Fruit fly (Drosophila melanogaster): Measurements from ENCODE around the gene CG13850.

The CG13850 gene

dm6 chr3R:22411879-22412587 lies 1.3 kb upstream of the CG13850 start:
- no peak for TF ChIP-seq CG11617 (GFP tag; optimal IDR thresholded peaks at IDR 0.05)
- TF ChIP-seq cic (GFP tag; optimal IDR thresholded peaks at IDR 0.05): peak; percentile 55
- TF ChIP-seq Mnt (GFP tag; optimal IDR thresholded peaks at IDR 0.05): peak; percentile 20
- TF ChIP-seq pad (GFP tag; optimal IDR thresholded peaks at IDR 0.05): no peak
- no peak for TF ChIP-seq bab1 (GFP tag; optimal IDR thresholded peaks at IDR 0.05)
- no peak for TF ChIP-seq CG14711 (tag; optimal IDR thresholded peaks at IDR 0.05)
- no peak for TF ChIP-seq CG7045 (GFP tag; optimal IDR thresholded peaks at IDR 0.05)
- peak; percentile 12 for TF ChIP-seq Hr96 (GFP tag; optimal IDR thresholded peaks at IDR 0.05)
- TF ChIP-seq ovo (GFP tag; optimal IDR thresholded peaks at IDR 0.05): no peak
- no peak for TF ChIP-seq toe (GFP tag; optimal IDR thresholded peaks at IDR 0.05)
- peak; percentile 14 for TF ChIP-seq kay (GFP tag; ENCODE audit: borderline replicate concordance)
- peak; percentile 7 for TF ChIP-seq CG12768 (GFP tag; optimal IDR thresholded peaks at IDR 0.05)
- no peak for TF ChIP-seq tj (GFP tag; optimal IDR thresholded peaks at IDR 0.05)
- no peak for TF ChIP-seq Crg-1 (GFP tag; optimal IDR thresholded peaks at IDR 0.05)
- no peak for TF ChIP-seq CG7101 (tag; optimal IDR thresholded peaks at IDR 0.05)

dm6 chr3R:22405639-22406038 lies 5.1 kb downstream of the CG13850 start, which contains the start of gene CG13855:
CG13855 (plus strand) TSS chr3R:22405939.
- no peak for TF ChIP-seq toe (GFP tag; optimal IDR thresholded peaks at IDR 0.05)
- no peak for TF ChIP-seq cnc (optimal IDR thresholded peaks at IDR 0.05)
- no peak for TF ChIP-seq tj (GFP tag; optimal IDR thresholded peaks at IDR 0.05)
- no peak for TF ChIP-seq kay (GFP tag; ENCODE audit: borderline replicate concordance)
- no peak for TF ChIP-seq Mnt (GFP tag; optimal IDR thresholded peaks at IDR 0.05)
- TF ChIP-seq CG7045 (GFP tag; optimal IDR thresholded peaks at IDR 0.05): no peak
- no peak for TF ChIP-seq Hr96 (GFP tag; optimal IDR thresholded peaks at IDR 0.05)
- no peak for TF ChIP-seq cic (GFP tag; optimal IDR thresholded peaks at IDR 0.05)
- no peak for TF ChIP-seq CG33017 (tag; optimal IDR thresholded peaks at IDR 0.05)
- TF ChIP-seq bab1 (GFP tag; optimal IDR thresholded peaks at IDR 0.05): no peak
- TF ChIP-seq Clk (GFP tag; optimal IDR thresholded peaks at IDR 0.05): no peak
- no peak for TF ChIP-seq CG14711 (tag; optimal IDR thresholded peaks at IDR 0.05)
- TF ChIP-seq CG12768 (GFP tag; optimal IDR thresholded peaks at IDR 0.05): no peak
- no peak for TF ChIP-seq pad (GFP tag; optimal IDR thresholded peaks at IDR 0.05)
- TF ChIP-seq CG11617 (GFP tag; optimal IDR thresholded peaks at IDR 0.05): no peak

DNA sequence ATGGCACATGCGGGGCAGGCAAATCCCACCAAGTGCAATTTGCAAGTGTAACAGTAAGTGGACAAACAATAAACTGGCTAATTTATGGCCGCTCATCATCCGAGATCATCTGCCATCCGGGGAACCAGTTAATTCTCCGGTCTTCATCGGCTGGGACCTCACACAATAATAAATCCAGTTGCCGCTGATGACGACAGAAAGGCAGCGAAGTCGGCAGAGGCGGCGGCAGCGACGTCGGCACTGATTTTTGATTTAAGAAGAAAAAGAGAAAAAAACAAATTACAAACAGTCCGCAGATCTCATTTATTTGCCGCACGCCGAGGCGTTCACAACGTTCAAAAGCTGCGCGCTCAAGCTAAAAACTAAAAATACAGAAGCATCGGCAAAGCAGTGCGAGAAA lies 8.4 kb downstream of the CG13850 start, which contains the start of gene CG13856:
TSS of gene CG13856 (plus strand) at position 301 of the 400 bp plus-strand sequence.
- TF ChIP-seq CG14711 (tag; optimal IDR thresholded peaks at IDR 0.05) (no peak), CG7045 (GFP tag; optimal IDR thresholded peaks at IDR 0.05) (no peak), cnc (optimal IDR thresholded peaks at IDR 0.05) (no peak), cic (GFP tag; optimal IDR thresholded peaks at IDR 0.05) (no peak), kay (GFP tag; ENCODE audit: borderline replicate concordance) (no peak), CG33017 (tag; optimal IDR thresholded peaks at IDR 0.05) (no peak), Mnt (GFP tag; optimal IDR thresholded peaks at IDR 0.05) (no peak)

DNA sequence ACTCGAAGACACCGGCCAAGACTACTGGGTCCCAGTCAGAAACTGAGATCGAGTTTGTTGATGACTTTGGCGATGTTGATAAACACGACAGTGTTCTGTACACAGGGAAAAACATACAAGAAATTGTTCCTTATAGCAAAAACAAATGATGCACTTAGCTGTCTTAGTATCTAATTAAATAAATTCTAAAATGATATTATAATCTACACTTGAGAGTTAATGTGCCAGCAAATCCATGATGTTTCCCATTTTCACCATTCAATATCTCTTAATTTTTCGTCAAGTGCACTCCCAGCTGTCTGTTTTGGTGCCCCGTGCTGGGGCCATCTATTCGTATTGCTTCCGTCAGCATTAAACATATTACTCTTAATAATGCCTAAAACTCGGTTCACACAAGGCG lies 10.5 kb downstream of the CG13850 start:
- TF ChIP-seq tj (GFP tag; optimal IDR thresholded peaks at IDR 0.05) (no peak), CG14711 (tag; optimal IDR thresholded peaks at IDR 0.05) (no peak), toe (GFP tag; optimal IDR thresholded peaks at IDR 0.05) (no peak), CG11617 (GFP tag; optimal IDR thresholded peaks at IDR 0.05) (no peak), pad (GFP tag; optimal IDR thresholded peaks at IDR 0.05) (no peak), Clk (GFP tag; optimal IDR thresholded peaks at IDR 0.05) (no peak), ovo (GFP tag; optimal IDR thresholded peaks at IDR 0.05) (no peak), Mnt (GFP tag; optimal IDR thresholded peaks at IDR 0.05) (no peak), kay (GFP tag; ENCODE audit: borderline replicate concordance) (no peak), cic (GFP tag; optimal IDR thresholded peaks at IDR 0.05) (no peak), CG7101 (tag; optimal IDR thresholded peaks at IDR 0.05) (no peak), bab1 (GFP tag; optimal IDR thresholded peaks at IDR 0.05) (no peak), Crg-1 (GFP tag; optimal IDR thresholded peaks at IDR 0.05) (no peak), CG5204 (GFP tag; optimal IDR thresholded peaks at IDR 0.05) (no peak), Hr96 (GFP tag; optimal IDR thresholded peaks at IDR 0.05) (no peak), cnc (optimal IDR thresholded peaks at IDR 0.05) (no peak), CG12768 (GFP tag; optimal IDR thresholded peaks at IDR 0.05) (no peak), CG1620 (GFP tag; optimal IDR thresholded peaks at IDR 0.05) (no peak)

DNA sequence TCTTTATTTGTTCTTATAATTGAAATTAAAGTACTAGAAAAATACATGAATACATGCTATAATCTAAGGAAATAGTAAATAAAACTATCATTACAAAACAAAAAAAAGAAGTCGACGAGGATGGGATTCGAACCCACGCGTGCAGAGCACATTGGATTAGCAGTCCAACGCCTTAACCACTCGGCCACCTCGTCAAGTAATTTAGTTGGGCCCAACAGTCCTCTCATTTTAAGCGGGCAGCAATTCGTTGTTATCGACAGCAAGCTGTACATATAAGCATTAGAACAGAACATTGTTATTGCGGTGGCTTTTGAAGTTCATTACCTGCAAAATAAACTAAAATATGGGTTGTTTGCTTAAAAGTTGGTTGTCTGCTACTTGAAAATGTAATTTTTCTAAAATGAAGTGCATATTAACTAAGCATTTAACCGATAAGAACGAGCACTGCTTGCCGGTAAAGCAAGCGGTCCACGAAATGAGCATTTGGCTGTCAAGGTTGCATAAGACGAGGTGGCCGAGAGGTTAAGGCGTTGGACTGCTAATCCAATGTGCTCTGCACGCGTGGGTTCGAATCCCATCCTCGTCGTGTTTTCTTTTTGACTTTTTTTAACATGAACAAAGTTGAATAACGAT lies 13.5 kb downstream of the CG13850 start:
- TF ChIP-seq ovo (GFP tag; optimal IDR thresholded peaks at IDR 0.05): no peak
- TF ChIP-seq bab1 (GFP tag; optimal IDR thresholded peaks at IDR 0.05): peak; percentile 15
- TF ChIP-seq Hr96 (GFP tag; optimal IDR thresholded peaks at IDR 0.05): no peak

DNA sequence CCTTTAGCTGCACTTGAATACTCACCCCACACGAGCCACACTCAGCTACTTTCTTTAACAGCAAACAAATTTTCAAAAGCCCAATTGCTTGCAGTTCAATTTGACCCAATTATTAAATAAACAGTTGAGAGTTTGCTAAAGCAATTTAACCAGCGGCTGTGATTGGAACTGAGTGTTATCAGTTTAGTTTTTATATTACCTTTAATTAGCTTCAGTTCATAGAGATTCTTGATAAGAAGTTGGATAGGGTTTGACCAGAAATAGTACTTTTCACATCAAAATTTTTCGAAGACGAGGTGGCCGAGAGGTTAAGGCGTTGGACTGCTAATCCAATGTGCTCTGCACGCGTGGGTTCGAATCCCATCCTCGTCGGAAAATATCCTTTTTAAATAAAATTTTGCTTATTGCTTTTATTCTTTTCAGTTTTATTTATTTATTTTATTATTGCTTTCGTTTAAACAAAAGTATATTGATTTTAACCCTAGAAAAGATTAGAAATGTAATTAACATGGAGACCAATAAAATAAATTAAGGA lies 14.4 kb downstream of the CG13850 start:
- no peak for TF ChIP-seq Hr96 (GFP tag; optimal IDR thresholded peaks at IDR 0.05)
- no peak for TF ChIP-seq ovo (GFP tag; optimal IDR thresholded peaks at IDR 0.05)
- TF ChIP-seq Clk (GFP tag; optimal IDR thresholded peaks at IDR 0.05): no peak
- TF ChIP-seq CG1620 (GFP tag; optimal IDR thresholded peaks at IDR 0.05): no peak
- TF ChIP-seq CG33017 (tag; optimal IDR thresholded peaks at IDR 0.05): no peak
- TF ChIP-seq toe (GFP tag; optimal IDR thresholded peaks at IDR 0.05): no peak
- no peak for TF ChIP-seq CG7101 (tag; optimal IDR thresholded peaks at IDR 0.05)
- no peak for TF ChIP-seq CG14711 (tag; optimal IDR thresholded peaks at IDR 0.05)
- no peak for TF ChIP-seq CG5204 (GFP tag; optimal IDR thresholded peaks at IDR 0.05)
- no peak for TF ChIP-seq Crg-1 (GFP tag; optimal IDR thresholded peaks at IDR 0.05)
- TF ChIP-seq cic (GFP tag; optimal IDR thresholded peaks at IDR 0.05): no peak
- TF ChIP-seq CG11617 (GFP tag; optimal IDR thresholded peaks at IDR 0.05): no peak
- no peak for TF ChIP-seq cnc (optimal IDR thresholded peaks at IDR 0.05)
- TF ChIP-seq tj (GFP tag; optimal IDR thresholded peaks at IDR 0.05): no peak
- no peak for TF ChIP-seq kay (GFP tag; ENCODE audit: borderline replicate concordance)
- TF ChIP-seq pad (GFP tag; optimal IDR thresholded peaks at IDR 0.05): no peak

Data from whole organism, adult.